Worm (Caenorhabditis elegans) whole organism, L2 larva: ENCODE data around the gene C03G5.14.

ENCODE experiments used
- C34F6.9 ChIP-seq: fragments of 150-350 bp; optimal IDR thresholded peaks from 2 replicates; lab custom pipeline; 2014; ENCODE audit warnings: missing biosample characterization, missing genetic modification characterization
- F13H6.1 ChIP-seq: sonication (generic microtip); optimal IDR thresholded peaks from 2 replicates; lab custom pipeline; 2016; ENCODE audit warnings: missing genetic modification characterization, missing compliant biosample characterization
- R02D3.7 ChIP-seq: fragments of 150-350 bp; optimal IDR thresholded peaks from 2 replicates; lab custom pipeline; 2014; ENCODE audit warnings: missing biosample characterization, missing genetic modification characterization
- alr-1 ChIP-seq: fragments of 150-350 bp; optimal IDR thresholded peaks from 2 replicates; lab custom pipeline; 2014; ENCODE audit warnings: missing biosample characterization, missing genetic modification characterization
- aly-2 ChIP-seq: fragments of 150-350 bp; optimal IDR thresholded peaks from 2 replicates; lab custom pipeline; 2014; ENCODE audit warnings: missing biosample characterization, missing genetic modification characterization
- ama-1 ChIP-seq: fragments of 150-350 bp; optimal IDR thresholded peaks from 2 replicates; lab custom pipeline; 2018; ENCODE audit warnings: inconsistent platforms
- blmp-1 ChIP-seq: sonication (generic microtip); optimal IDR thresholded peaks from 2 replicates; lab custom pipeline; 2017; ENCODE audit warnings: missing genetic modification characterization, mild to moderate bottlenecking, missing compliant biosample characterization, antibody characterized with exemption, moderate library complexity; ENCODE audit not compliant: insufficient read depth
- ceh-16 ChIP-seq: fragments of 150-350 bp; optimal IDR thresholded peaks from 2 replicates; lab custom pipeline; 2014; ENCODE audit warnings: missing biosample characterization, missing genetic modification characterization
- ceh-82 ChIP-seq: fragments of 150-350 bp; optimal IDR thresholded peaks from 2 replicates; lab custom pipeline; 2014; ENCODE audit warnings: missing biosample characterization, missing genetic modification characterization
- crh-2 ChIP-seq: sonication (generic microtip); optimal IDR thresholded peaks from 2 replicates; lab custom pipeline; 2017; ENCODE audit warnings: missing biosample characterization, missing genetic modification characterization
- dmd-4 ChIP-seq: sonication (generic microtip); optimal IDR thresholded peaks from 2 replicates; lab custom pipeline; 2017; ENCODE audit warnings: missing biosample characterization, missing genetic modification characterization
- egl-27 ChIP-seq: sonication (generic microtip); optimal IDR thresholded peaks from 3 replicates; lab custom pipeline; 2017; ENCODE audit warnings: missing biosample characterization, missing genetic modification reagents, missing genetic modification characterization
- elt-1 ChIP-seq: fragments of 150-350 bp; optimal IDR thresholded peaks from 2 replicates; lab custom pipeline; 2014; ENCODE audit warnings: missing biosample characterization, missing genetic modification characterization
- fos-1 ChIP-seq: fragments of 150-350 bp; optimal IDR thresholded peaks from 2 replicates; lab custom pipeline; 2014; ENCODE audit warnings: missing biosample characterization, missing genetic modification characterization
- gmeb-1 ChIP-seq: fragments of 150-350 bp; optimal IDR thresholded peaks from 2 replicates; lab custom pipeline; 2014; ENCODE audit warnings: missing biosample characterization, missing genetic modification characterization
- lin-13 ChIP-seq: fragments of 150-350 bp; optimal IDR thresholded peaks from 2 replicates; lab custom pipeline; 2014; ENCODE audit warnings: missing biosample characterization, missing genetic modification reagents, missing genetic modification characterization
- lin-39 ChIP-seq: fragments of 150-350 bp; optimal IDR thresholded peaks from 2 replicates; lab custom pipeline; 2014; ENCODE audit warnings: missing biosample characterization, missing genetic modification reagents, missing genetic modification characterization
- mab-5 ChIP-seq: fragments of 150-350 bp; optimal IDR thresholded peaks from 2 replicates; lab custom pipeline; 2014; ENCODE audit warnings: missing biosample characterization, missing genetic modification characterization
- mbf-1 ChIP-seq: sonication (generic microtip); optimal IDR thresholded peaks from 2 replicates; lab custom pipeline; 2017; ENCODE audit warnings: missing biosample characterization, missing genetic modification characterization
- mdl-1 ChIP-seq, 2 experiments: fragments of 150-350 bp in 1 of 2; sonication (generic microtip) in 1 of 2; optimal IDR thresholded peaks; 2 replicates each; lab custom pipeline; 2017; ENCODE audit warnings: missing biosample characterization in 2 of 2, missing genetic modification characterization in 2 of 2
- nhr-12 ChIP-seq: fragments of 150-350 bp; optimal IDR thresholded peaks from 2 replicates; lab custom pipeline; 2014; ENCODE audit warnings: missing biosample characterization, missing genetic modification characterization
- nhr-129 ChIP-seq: fragments of 150-350 bp; optimal IDR thresholded peaks from 2 replicates; lab custom pipeline; 2014; ENCODE audit warnings: missing biosample characterization, missing genetic modification characterization
- nhr-21 ChIP-seq: fragments of 150-350 bp; optimal IDR thresholded peaks from 2 replicates; lab custom pipeline; 2014; ENCODE audit warnings: missing biosample characterization, missing genetic modification characterization
- nhr-237 ChIP-seq: fragments of 150-350 bp; optimal IDR thresholded peaks from 2 replicates; lab custom pipeline; 2014; ENCODE audit warnings: missing biosample characterization, missing genetic modification characterization
- nhr-25 ChIP-seq: fragments of 150-350 bp; sonication (generic microtip); optimal IDR thresholded peaks from 3 replicates; lab custom pipeline; 2014; ENCODE audit warnings: missing biosample characterization, missing genetic modification characterization
- sem-4 ChIP-seq: fragments of 150-350 bp; optimal IDR thresholded peaks from 2 replicates; lab custom pipeline; 2014; ENCODE audit warnings: missing biosample characterization, missing genetic modification reagents, missing genetic modification characterization
- sma-9 ChIP-seq, 2 experiments: fragments of 150-350 bp in 1 of 2; sonication (generic microtip) in 1 of 2; optimal IDR thresholded peaks; 2 replicates each; lab custom pipeline; 2014 to 2016; ENCODE audit warnings: missing genetic modification characterization in 2 of 2, mild to moderate bottlenecking in 1 of 2, missing biosample characterization in 1 of 2, missing compliant biosample characterization in 1 of 2, missing genetic modification reagents in 1 of 2, moderate library complexity in 1 of 2
- unc-55 ChIP-seq: fragments of 150-350 bp; sonication (generic microtip); optimal IDR thresholded peaks from 3 replicates; lab custom pipeline; 2014; ENCODE audit warnings: missing biosample characterization, missing genetic modification reagents, missing genetic modification characterization
- unc-62 ChIP-seq: fragments of 150-350 bp; optimal IDR thresholded peaks from 2 replicates; lab custom pipeline; 2014; ENCODE audit warnings: missing biosample characterization, missing genetic modification reagents, missing genetic modification characterization
- zag-1 ChIP-seq: fragments of 150-350 bp; optimal IDR thresholded peaks from 2 replicates; lab custom pipeline; 2014; ENCODE audit warnings: missing biosample characterization, missing genetic modification characterization
- ztf-4 ChIP-seq: fragments of 150-350 bp; optimal IDR thresholded peaks from 2 replicates; lab custom pipeline; 2014; ENCODE audit warnings: missing biosample characterization, missing genetic modification characterization

C03G5.14 gene

ce11 chrX:8567823-8568314, 46.2 kb downstream of the C03G5.14 start:
- no peak for TF ChIP-seq crh-2 (tag; lab: Kevin White, UChicago)
- no peak for TF ChIP-seq blmp-1 (tag; lab: Kevin White, UChicago)
- no peak for TF ChIP-seq C34F6.9 (tag; lab: Kevin White, UChicago)
- peak; percentile 58 for TF ChIP-seq sma-9 (GFP tag; optimal IDR thresholded peaks at IDR 0.05; lab: Kevin White, UChicago)
- TF ChIP-seq sma-9 (tag; optimal IDR thresholded peaks at IDR 0.05; lab: Kevin White, UChicago), result no peak
- no peak for TF ChIP-seq ztf-4
- TF ChIP-seq fos-1 (tag; lab: Kevin White, UChicago), result peak; percentile 30
- TF ChIP-seq elt-1, result no peak
- TF ChIP-seq unc-55 (GFP tag; lab: Kevin White, UChicago), result no peak

ce11 chrX:8568423-8568903, 46.7 kb downstream of the C03G5.14 start:
- TF ChIP-seq gmeb-1 (no peak), alr-1 (no peak), nhr-12 (tag; lab: Kevin White, UChicago) (no peak), F13H6.1 (no peak), unc-62 (GFP tag; lab: Kevin White, UChicago) (no peak), nhr-237 (tag; lab: Kevin White, UChicago) (no peak), nhr-21 (tag; lab: Kevin White, UChicago) (peak; percentile 24), ceh-82 (tag; lab: Kevin White, UChicago) (no peak), ceh-16 (peak; percentile 31), lin-39 (no peak), ama-1 (lab: Kevin White, UChicago) (no peak), sem-4 (tag; lab: Kevin White, UChicago) (no peak), fos-1 (tag; lab: Kevin White, UChicago) (peak; percentile 61), unc-55 (GFP tag; lab: Kevin White, UChicago) (no peak), nhr-129 (tag; lab: Kevin White, UChicago) (no peak)
- TF ChIP-seq, all 48 proteins: peak for 3

DNA sequence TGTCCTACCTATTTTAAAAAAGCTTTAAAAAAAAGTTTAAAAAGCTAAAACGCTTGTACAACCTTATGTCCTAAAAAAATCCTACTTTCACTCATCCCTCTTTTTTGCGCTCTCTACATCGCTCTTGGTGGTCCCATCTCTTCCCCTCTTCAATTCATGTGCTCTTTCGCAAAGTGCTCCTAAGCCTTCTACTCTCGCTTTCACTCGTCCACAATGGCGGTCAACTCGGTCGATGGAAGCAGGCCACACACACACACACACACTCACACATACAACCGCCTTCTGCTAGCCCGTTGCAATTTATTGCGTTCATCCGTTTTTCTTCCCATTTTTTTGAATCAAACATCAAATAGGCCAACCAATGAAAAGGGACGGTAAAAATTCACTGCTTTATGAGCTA, 47.4 kb downstream of the C03G5.14 start:
- no peak for TF ChIP-seq nhr-237 (tag; lab: Kevin White, UChicago)
- TF ChIP-seq C34F6.9 (tag; lab: Kevin White, UChicago), result peak; percentile 6
- no peak for TF ChIP-seq zag-1 (tag; lab: Kevin White, UChicago)
- TF ChIP-seq mdl-1 (tag; optimal IDR thresholded peaks at IDR 0.05; lab: Kevin White, UChicago), result peak in 1 of 2 experiments; percentile 6
- TF ChIP-seq sma-9 (GFP tag; optimal IDR thresholded peaks at IDR 0.05; lab: Kevin White, UChicago), result no peak
- TF ChIP-seq sma-9 (tag; optimal IDR thresholded peaks at IDR 0.05; lab: Kevin White, UChicago), result no peak
- no peak for TF ChIP-seq nhr-25 (tag; lab: Kevin White, UChicago)
- no peak for TF ChIP-seq R02D3.7 (tag; lab: Kevin White, UChicago)
- no peak for TF ChIP-seq sem-4 (tag; lab: Kevin White, UChicago)
- no peak for TF ChIP-seq alr-1
- peak; percentile 22 for TF ChIP-seq nhr-129 (tag; lab: Kevin White, UChicago)
- TF ChIP-seq dmd-4 (tag; lab: Kevin White, UChicago), result no peak
- TF ChIP-seq lin-13 (GFP tag; lab: Kevin White, UChicago), result no peak
- no peak for TF ChIP-seq mab-5 (tag; lab: Kevin White, UChicago)
- TF ChIP-seq egl-27 (tag; lab: Kevin White, UChicago), result no peak
- TF ChIP-seq aly-2 (tag; lab: Kevin White, UChicago), result no peak
- TF ChIP-seq F13H6.1, result no peak
- no peak for TF ChIP-seq fos-1 (tag; lab: Kevin White, UChicago)
- TF ChIP-seq ztf-4, result no peak
- peak; percentile 21 for TF ChIP-seq unc-55 (GFP tag; lab: Kevin White, UChicago)

- TF ChIP-seq mbf-1, result no peak
Measured at ce11 chrX:8570997-8571517, 49.3 kb downstream of the C03G5.14 start, which contains the start of gene jmjd-3.1. Gene jmjd-3.1, plus strand, starts transcription at chrX:8571047.
